Worm (Caenorhabditis elegans): ENCODE data around the gene nhr-242.

- TF ChIP-seq tab-1 (GFP tag; IDR thresholded peaks at IDR 0.05) (no peak), med-1 (GFP tag; optimal IDR thresholded peaks at IDR 0.05; ENCODE audit: insufficient read depth) (no peak), ztf-29 (GFP tag; IDR thresholded peaks at IDR 0.05) (no peak)
These were observed 18.3 kb upstream of the nhr-242 start for ce11 chrIV:2599634-2600033.
